Worm (Caenorhabditis elegans) whole organism, early embryonic: ENCODE results near the gene lmp-2.

Experiments used
- B0310.2 ChIP-seq: sonication (generic microtip); optimal IDR thresholded peaks from 2 replicates; lab custom pipeline; 2016; ENCODE audit warnings: mild to moderate bottlenecking, missing genetic modification characterization, missing compliant biosample characterization
- F13C5.2 ChIP-seq: sonication (generic microtip); optimal IDR thresholded peaks from 2 replicates; lab custom pipeline; 2017; ENCODE audit warnings: mild to moderate bottlenecking, missing genetic modification characterization, inconsistent platforms, missing compliant biosample characterization
- aly-1 ChIP-seq: sonication (generic microtip); optimal IDR thresholded peaks from 2 replicates; lab custom pipeline; 2016; ENCODE audit warnings: missing genetic modification characterization, missing compliant biosample characterization
- ama-1 ChIP-seq: fragments of 150-350 bp; optimal IDR thresholded peaks from 2 replicates; lab custom pipeline; 2014
- ceh-13 ChIP-seq: fragments of 200-800 bp; sonication (Bioruptor generic); optimal IDR thresholded peaks from 2 replicates; lab custom pipeline; 2018; ENCODE audit warnings: mild to moderate bottlenecking, missing genetic modification characterization, missing compliant biosample characterization
- ceh-36 ChIP-seq: sonication (generic microtip); optimal IDR thresholded peaks from 2 replicates; lab custom pipeline; 2016; ENCODE audit warnings: missing genetic modification characterization, inconsistent platforms, missing compliant biosample characterization
- ets-7 ChIP-seq: sonication (generic microtip); optimal IDR thresholded peaks from 2 replicates; lab custom pipeline; 2016; ENCODE audit warnings: missing genotype, missing genetic modification characterization, missing compliant biosample characterization
- flt-1 ChIP-seq: fragments of 200-800 bp; sonication (Bioruptor generic); IDR thresholded peaks from 2 replicates; pipeline ENCODE4 v1.3.6; 2022; ENCODE audit warnings: missing genetic modification characterization, missing compliant biosample characterization
- hmbx-1 ChIP-seq: sonication (generic microtip); optimal IDR thresholded peaks from 2 replicates; lab custom pipeline; 2016; ENCODE audit warnings: mild to moderate bottlenecking, missing genetic modification characterization, missing compliant biosample characterization
- hmg-4 ChIP-seq: fragments of 200-800 bp; sonication (Bioruptor generic); optimal IDR thresholded peaks from 2 replicates; lab custom pipeline; 2018; ENCODE audit warnings: mild to moderate bottlenecking, missing genetic modification characterization, missing compliant biosample characterization
- hnd-1 ChIP-seq: sonication (generic microtip); optimal IDR thresholded peaks from 2 replicates; lab custom pipeline; 2016; ENCODE audit warnings: missing genetic modification characterization, missing compliant biosample characterization
- pes-1 ChIP-seq: fragments of 200-800 bp; sonication (Bioruptor generic); IDR thresholded peaks from 2 replicates; pipeline ENCODE4 v1.3.6; 2022; ENCODE audit warnings: missing genetic modification reagents, missing genetic modification characterization, missing compliant biosample characterization
- scrt-1 ChIP-seq: fragments of 200-800 bp; sonication (Bioruptor generic); IDR thresholded peaks from 2 replicates; pipeline ENCODE4 v1.3.6; 2022; ENCODE audit warnings: missing genetic modification characterization, missing compliant biosample characterization
- sea-1 ChIP-seq: fragments of 200-800 bp; sonication (Bioruptor generic); conservative IDR thresholded peaks from 2 replicates; pipeline ENCODE4 v1.3.6; 2022; ENCODE audit warnings: missing genetic modification characterization, missing compliant biosample characterization
- tbx-11 ChIP-seq: fragments of 200-800 bp; sonication (Bioruptor generic); IDR thresholded peaks from 2 replicates; pipeline ENCODE4 v1.3.6; 2022; ENCODE audit warnings: missing genetic modification characterization, missing compliant biosample characterization
- tbx-37 ChIP-seq: fragments of 200-800 bp; sonication (Bioruptor generic); conservative IDR thresholded peaks from 2 replicates; pipeline ENCODE4 v1.3.6; 2022; ENCODE audit warnings: missing genetic modification reagents, missing genetic modification characterization, missing compliant biosample characterization
- tra-4 ChIP-seq: sonication (generic microtip); optimal IDR thresholded peaks from 2 replicates; lab custom pipeline; 2017; ENCODE audit warnings: missing genetic modification characterization, missing compliant biosample characterization

Gene lmp-2

DNA sequence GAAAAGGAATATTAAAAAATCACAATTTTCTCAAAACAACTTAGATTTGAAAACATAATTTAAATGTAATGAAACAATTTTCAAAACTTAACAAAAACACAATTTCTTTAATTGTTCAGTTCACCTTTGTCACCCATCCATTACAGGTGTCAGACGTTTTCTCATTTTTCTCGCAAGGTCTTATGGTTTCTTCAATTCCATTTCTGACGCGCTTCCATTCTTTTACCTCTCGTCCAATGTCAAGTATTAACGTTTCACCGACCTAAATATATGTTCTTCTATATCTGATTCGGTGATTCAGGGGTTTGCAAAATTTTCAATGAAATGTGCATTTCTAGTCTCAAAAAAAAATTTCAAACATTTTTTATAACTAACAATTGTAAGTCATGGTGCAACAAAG is 1.9 kb upstream of the lmp-2 start:
- TF ChIP-seq hmg-4 (GFP tag; lab: Kevin White, UChicago) (no peak), pes-1 (GFP tag; lab: Robert Waterston, UW) (no peak), scrt-1 (GFP tag; lab: Robert Waterston, UW) (no peak), aly-1 (tag; lab: Kevin White, UChicago) (no peak), ama-1 (lab: Kevin White, UChicago) (no peak), hnd-1 (tag; lab: Kevin White, UChicago) (no peak), F13C5.2 (tag; lab: Kevin White, UChicago) (no peak), flt-1 (GFP tag; lab: Robert Waterston, UW) (no peak), sea-1 (GFP tag; lab: Robert Waterston, UW) (no peak), B0310.2 (tag; lab: Kevin White, UChicago) (no peak), tbx-37 (GFP tag; lab: Robert Waterston, UW) (no peak), ets-7 (tag; lab: Kevin White, UChicago) (no peak), tbx-11 (GFP tag; lab: Robert Waterston, UW) (no peak), ceh-36 (no peak), hmbx-1 (tag; lab: Kevin White, UChicago) (no peak), ceh-13 (GFP tag; lab: Kevin White, UChicago) (no peak), tra-4 (no peak)

DNA sequence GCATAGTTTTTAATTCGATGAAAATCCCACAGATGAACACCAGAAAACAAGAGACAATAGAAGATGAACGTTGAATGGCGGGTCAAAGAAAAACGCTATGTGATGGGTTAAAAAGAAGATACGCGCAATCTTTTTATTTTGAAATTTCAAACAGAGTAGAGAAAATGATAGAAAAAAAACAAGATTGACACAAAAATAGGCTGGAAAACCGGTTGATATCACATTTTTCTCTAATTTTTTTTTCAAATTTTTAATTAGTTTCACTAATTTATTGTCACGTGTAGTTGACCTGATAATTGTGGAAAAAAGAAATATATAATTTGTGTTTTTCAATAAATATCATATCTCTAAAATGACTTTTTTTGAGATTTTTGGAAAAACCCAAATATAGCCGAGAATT is 1.3 kb upstream of the lmp-2 start, which contains the start of gene C05D9.9:
C05D9.9 (minus strand) TSS at position 101 of the 400 bp plus-strand sequence.
- TF ChIP-seq tra-4 (no peak), hmbx-1 (tag; lab: Kevin White, UChicago) (no peak), ama-1 (lab: Kevin White, UChicago) (no peak), flt-1 (GFP tag; lab: Robert Waterston, UW) (no peak), F13C5.2 (tag; lab: Kevin White, UChicago) (no peak), ets-7 (tag; lab: Kevin White, UChicago) (no peak), tbx-11 (GFP tag; lab: Robert Waterston, UW) (no peak), ceh-13 (GFP tag; lab: Kevin White, UChicago) (no peak), hnd-1 (tag; lab: Kevin White, UChicago) (no peak), aly-1 (tag; lab: Kevin White, UChicago) (no peak), sea-1 (GFP tag; lab: Robert Waterston, UW) (no peak)

DNA sequence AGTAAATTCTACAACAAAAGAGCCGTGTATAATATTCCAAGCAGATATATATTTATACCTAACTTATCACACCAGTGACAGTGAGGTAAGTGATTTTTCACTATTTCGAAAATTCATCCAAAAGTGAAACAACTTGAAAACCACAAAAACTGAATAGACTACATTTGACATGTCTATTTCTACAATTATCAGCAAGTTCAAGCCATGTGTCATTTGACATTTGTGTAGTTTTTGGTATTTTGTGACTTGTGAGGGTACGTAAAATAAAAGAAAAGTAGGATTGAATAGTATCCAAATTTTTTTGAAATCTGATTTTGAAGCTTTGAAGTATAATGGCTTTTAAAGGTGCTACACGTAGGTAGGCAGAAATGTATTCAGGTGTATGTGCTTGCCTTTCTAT is 792 bp downstream of the lmp-2 start:
- TF ChIP-seq scrt-1 (GFP tag; lab: Robert Waterston, UW), result no peak
- TF ChIP-seq aly-1 (tag; lab: Kevin White, UChicago), result no peak
- no peak for TF ChIP-seq ama-1 (lab: Kevin White, UChicago)
- no peak for TF ChIP-seq hmbx-1 (tag; lab: Kevin White, UChicago)

DNA sequence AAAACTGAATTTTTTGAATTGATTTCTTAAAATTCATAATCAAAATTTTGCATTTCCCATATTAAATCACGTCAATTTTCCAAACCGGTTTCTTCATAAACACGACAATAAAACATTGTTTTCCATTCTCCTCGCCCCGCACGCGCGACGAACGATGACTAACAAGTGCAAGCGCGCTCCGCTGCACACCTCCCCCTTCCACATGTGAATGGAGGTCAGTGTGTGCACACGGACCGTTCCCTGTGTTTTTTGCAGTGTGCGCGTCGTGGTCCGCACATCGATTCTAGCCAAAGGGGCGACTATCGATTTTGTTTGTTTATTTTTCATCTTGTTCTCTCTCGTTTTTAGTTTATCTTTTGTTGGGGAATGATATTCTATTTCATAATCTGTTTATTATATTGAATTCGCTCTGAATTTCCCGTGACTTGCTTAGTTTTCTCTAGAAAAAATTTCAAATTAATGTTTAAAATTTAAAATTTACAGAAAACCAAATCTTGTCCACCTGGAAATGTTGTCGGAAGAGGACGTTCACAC is 3.2 kb downstream of the lmp-2 start, which contains the start of gene snx-1:
snx-1 (plus strand) TSS at position 484 of the 534 bp plus-strand sequence.
- TF ChIP-seq ceh-13 (GFP tag; lab: Kevin White, UChicago), result no peak
- TF ChIP-seq ama-1 (lab: Kevin White, UChicago), result no peak
- no peak for TF ChIP-seq tbx-11 (GFP tag; lab: Robert Waterston, UW)
- no peak for TF ChIP-seq sea-1 (GFP tag; lab: Robert Waterston, UW)
- TF ChIP-seq aly-1 (tag; lab: Kevin White, UChicago), result no peak
- no peak for TF ChIP-seq ets-7 (tag; lab: Kevin White, UChicago)
- no peak for TF ChIP-seq scrt-1 (GFP tag; lab: Robert Waterston, UW)
- no peak for TF ChIP-seq pes-1 (GFP tag; lab: Robert Waterston, UW)
- no peak for TF ChIP-seq tra-4
- peak; percentile 60 for TF ChIP-seq hmg-4 (GFP tag; lab: Kevin White, UChicago)
- no peak for TF ChIP-seq flt-1 (GFP tag; lab: Robert Waterston, UW)
- no peak for TF ChIP-seq ceh-36
- no peak for TF ChIP-seq B0310.2 (tag; lab: Kevin White, UChicago)
- TF ChIP-seq hnd-1 (tag; lab: Kevin White, UChicago), result no peak
- TF ChIP-seq F13C5.2 (tag; lab: Kevin White, UChicago), result peak; percentile 24
- TF ChIP-seq tbx-37 (GFP tag; lab: Robert Waterston, UW), result no peak; the same call in 1 of the 2 replicates

DNA sequence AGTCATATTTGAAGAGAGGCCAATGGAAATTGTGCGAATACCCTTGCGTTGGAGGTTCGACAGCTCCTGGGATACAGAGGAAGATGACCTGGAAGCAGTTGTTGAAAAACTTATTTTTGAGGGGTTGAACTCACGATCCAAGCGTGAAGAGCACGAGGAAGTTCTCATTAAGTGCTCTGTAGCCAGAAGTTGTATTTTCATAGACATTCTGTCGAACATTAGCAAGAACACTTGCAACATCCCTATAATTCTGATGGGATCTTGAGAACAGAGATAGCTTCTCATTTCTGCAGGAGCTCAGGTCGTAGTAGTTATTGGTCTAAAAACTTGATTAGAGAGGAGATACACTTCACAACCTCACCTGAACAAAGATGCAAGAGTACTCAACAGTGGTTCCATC is 16.2 kb downstream of the lmp-2 start:
- TF ChIP-seq B0310.2 (tag; lab: Kevin White, UChicago) (no peak), tra-4 (no peak), pes-1 (GFP tag; lab: Robert Waterston, UW) (no peak), aly-1 (tag; lab: Kevin White, UChicago) (no peak), sea-1 (GFP tag; lab: Robert Waterston, UW) (no peak), ceh-36 (no peak), tbx-37 (GFP tag; lab: Robert Waterston, UW) (no peak), hnd-1 (tag; lab: Kevin White, UChicago) (no peak), hmbx-1 (tag; lab: Kevin White, UChicago) (no peak), ama-1 (lab: Kevin White, UChicago) (no peak), ceh-13 (GFP tag; lab: Kevin White, UChicago) (no peak), hmg-4 (GFP tag; lab: Kevin White, UChicago) (no peak), tbx-11 (GFP tag; lab: Robert Waterston, UW) (no peak), ets-7 (tag; lab: Kevin White, UChicago) (no peak), flt-1 (GFP tag; lab: Robert Waterston, UW) (no peak), F13C5.2 (tag; lab: Kevin White, UChicago) (no peak)

DNA sequence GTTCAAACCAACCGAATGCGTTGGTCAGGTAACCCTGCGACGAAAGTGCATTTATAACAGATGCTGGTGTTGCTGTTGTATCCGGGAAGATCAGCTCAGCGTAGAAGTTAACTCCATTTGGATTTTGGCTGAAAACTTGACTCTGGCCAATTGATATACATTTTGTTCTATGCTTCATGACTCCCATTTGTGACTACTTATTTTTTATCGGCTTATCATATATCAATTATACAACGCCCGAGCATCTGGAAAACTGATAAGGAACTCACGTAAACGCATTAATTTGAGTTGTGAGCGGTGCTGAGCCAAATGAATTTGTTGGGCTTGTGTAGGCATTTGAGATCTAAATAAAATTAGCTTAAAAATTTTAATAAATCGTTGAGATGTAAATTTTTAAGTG is 22.0 kb downstream of the lmp-2 start:
- TF ChIP-seq ets-7 (tag; lab: Kevin White, UChicago) (no peak), tra-4 (no peak), scrt-1 (GFP tag; lab: Robert Waterston, UW) (no peak), flt-1 (GFP tag; lab: Robert Waterston, UW) (no peak), ceh-13 (GFP tag; lab: Kevin White, UChicago) (no peak), hmg-4 (GFP tag; lab: Kevin White, UChicago) (no peak), hmbx-1 (tag; lab: Kevin White, UChicago) (no peak), tbx-11 (GFP tag; lab: Robert Waterston, UW) (no peak), B0310.2 (tag; lab: Kevin White, UChicago) (no peak), F13C5.2 (tag; lab: Kevin White, UChicago) (no peak), tbx-37 (GFP tag; lab: Robert Waterston, UW) (no peak), ceh-36 (no peak), ama-1 (lab: Kevin White, UChicago) (no peak), aly-1 (tag; lab: Kevin White, UChicago) (no peak), pes-1 (GFP tag; lab: Robert Waterston, UW) (no peak)
